Worm (Caenorhabditis elegans) whole organism, mixed stage, embryonic: Measurements from ENCODE around the gene F31B12.3.
A peak's percentile ranks its signal among the peaks of the same experiment; 100 is the strongest.

Source experiments
- M03D4.4 ChIP-seq: sonication (generic microtip); optimal IDR thresholded peaks from 2 replicates; lab custom pipeline; 2017; ENCODE audit warnings: mild to moderate bottlenecking, missing genetic modification characterization, missing compliant biosample characterization
- bed-3 ChIP-seq: fragments of 200-800 bp; sonication (Bioruptor generic); optimal IDR thresholded peaks from 3 replicates; lab custom pipeline; 2018; ENCODE audit warnings: mild to moderate bottlenecking, missing genetic modification characterization, moderate library complexity, missing compliant biosample characterization
- blmp-1 ChIP-seq: fragments of 150-350 bp; optimal IDR thresholded peaks from 2 replicates; lab custom pipeline; 2014; ENCODE audit warnings: missing biosample characterization, missing genetic modification characterization
- ceh-39 ChIP-seq: fragments of 150-350 bp; optimal IDR thresholded peaks from 2 replicates; lab custom pipeline; 2014; ENCODE audit warnings: missing biosample characterization, missing genetic modification characterization
- ceh-43 ChIP-seq: fragments of 200-800 bp; sonication (Bioruptor generic); optimal IDR thresholded peaks from 2 replicates; lab custom pipeline; 2018; ENCODE audit warnings: mild to moderate bottlenecking, missing genetic modification characterization, moderate library complexity, missing compliant biosample characterization
- ceh-83 ChIP-seq: fragments of 200-800 bp; sonication (Bioruptor generic); optimal IDR thresholded peaks from 2 replicates; lab custom pipeline; 2018; ENCODE audit warnings: mild to moderate bottlenecking, missing genetic modification characterization, missing compliant biosample characterization
- ces-1 ChIP-seq: fragments of 150-350 bp; optimal IDR thresholded peaks from 2 replicates; lab custom pipeline; 2014; ENCODE audit warnings: missing biosample characterization, missing genetic modification reagents, missing genetic modification characterization
- cnd-1 ChIP-seq: fragments of 200-800 bp; sonication (Bioruptor generic); optimal IDR thresholded peaks from 2 replicates; lab custom pipeline; 2018; ENCODE audit warnings: mild to moderate bottlenecking, missing genetic modification characterization, missing compliant biosample characterization
- drap-1 ChIP-seq: fragments of 200-800 bp; sonication (Bioruptor generic); optimal IDR thresholded peaks from 3 replicates; lab custom pipeline; 2018; ENCODE audit warnings: mild to moderate bottlenecking, missing genetic modification characterization, missing compliant biosample characterization
- elt-1 ChIP-seq: sonication (generic microtip); optimal IDR thresholded peaks from 2 replicates; lab custom pipeline; 2017; ENCODE audit warnings: missing genetic modification characterization, mild to moderate bottlenecking, missing compliant biosample characterization, antibody characterized with exemption, moderate library complexity, borderline replicate concordance; ENCODE audit not compliant: insufficient read depth
- elt-3 ChIP-seq: fragments of 150-350 bp; optimal IDR thresholded peaks from 2 replicates; lab custom pipeline; 2014; ENCODE audit warnings: missing biosample characterization, missing genetic modification characterization
- flh-1 ChIP-seq: fragments of 200-800 bp; sonication (Bioruptor generic); optimal IDR thresholded peaks from 2 replicates; lab custom pipeline; 2018; ENCODE audit warnings: mild to moderate bottlenecking, missing genetic modification characterization, moderate library complexity, missing compliant biosample characterization
- ham-2 ChIP-seq: fragments of 200-800 bp; sonication (Bioruptor generic); optimal IDR thresholded peaks from 2 replicates; lab custom pipeline; 2018; ENCODE audit warnings: mild to moderate bottlenecking, missing genetic modification characterization, missing compliant biosample characterization
- hlh-1 ChIP-seq: fragments of 150-350 bp; optimal IDR thresholded peaks from 2 replicates; lab custom pipeline; 2014; ENCODE audit warnings: missing biosample characterization, missing genetic modification reagents, missing genetic modification characterization
- lin-13 ChIP-seq: fragments of 150-350 bp; optimal IDR thresholded peaks from 2 replicates; lab custom pipeline; 2014; ENCODE audit warnings: missing biosample characterization, missing genetic modification characterization
- lin-32 ChIP-seq: fragments of 200-800 bp; sonication (Bioruptor generic); optimal IDR thresholded peaks from 2 replicates; lab custom pipeline; 2018; ENCODE audit warnings: mild to moderate bottlenecking, missing genetic modification characterization, missing compliant biosample characterization
- mab-5 ChIP-seq: fragments of 150-350 bp; optimal IDR thresholded peaks from 2 replicates; lab custom pipeline; 2014; ENCODE audit warnings: missing biosample characterization, missing genetic modification characterization
- mep-1 ChIP-seq: fragments of 150-350 bp; optimal IDR thresholded peaks from 2 replicates; lab custom pipeline; 2017; ENCODE audit warnings: missing biosample characterization, missing genetic modification reagents, missing genetic modification characterization, inconsistent platforms
- mls-2 ChIP-seq: sonication (generic microtip); optimal IDR thresholded peaks from 2 replicates; lab custom pipeline; 2016; ENCODE audit warnings: mild to moderate bottlenecking, missing genetic modification characterization, moderate library complexity, missing compliant biosample characterization
- nhr-12 ChIP-seq: fragments of 150-350 bp; optimal IDR thresholded peaks from 2 replicates; lab custom pipeline; 2014; ENCODE audit warnings: missing biosample characterization, missing genetic modification characterization
- nhr-2 ChIP-seq: fragments of 150-350 bp; optimal IDR thresholded peaks from 2 replicates; lab custom pipeline; 2014; ENCODE audit warnings: missing biosample characterization, missing genetic modification characterization
- nhr-237 ChIP-seq: fragments of 150-350 bp; optimal IDR thresholded peaks from 2 replicates; lab custom pipeline; 2014; ENCODE audit warnings: missing biosample characterization, missing genetic modification characterization
- nhr-28 ChIP-seq: fragments of 150-350 bp; optimal IDR thresholded peaks from 2 replicates; lab custom pipeline; 2014; ENCODE audit warnings: missing biosample characterization, missing genetic modification characterization
- nhr-76 ChIP-seq: sonication (generic microtip); optimal IDR thresholded peaks from 2 replicates; lab custom pipeline; 2017; ENCODE audit warnings: missing biosample characterization, missing genetic modification characterization
- pha-4 ChIP-seq: fragments of 150-350 bp; optimal IDR thresholded peaks from 2 replicates; lab custom pipeline; 2018; ENCODE audit warnings: missing biosample characterization, missing genetic modification reagents, missing genetic modification characterization
- sem-2 ChIP-seq: fragments of 200-800 bp; sonication (Bioruptor generic); optimal IDR thresholded peaks from 2 replicates; lab custom pipeline; 2018; ENCODE audit warnings: mild to moderate bottlenecking, missing genetic modification characterization, missing compliant biosample characterization
- snpc-4 ChIP-seq: fragments of 150-350 bp; optimal IDR thresholded peaks from 2 replicates; lab custom pipeline; 2014; ENCODE audit warnings: missing biosample characterization, missing genetic modification characterization
- sptf-1 ChIP-seq: sonication (generic microtip); optimal IDR thresholded peaks from 2 replicates; lab custom pipeline; 2017; ENCODE audit warnings: mild to moderate bottlenecking, missing genetic modification characterization, moderate library complexity, missing compliant biosample characterization
- tbx-8 ChIP-seq: fragments of 200-800 bp; sonication (Bioruptor generic); optimal IDR thresholded peaks from 2 replicates; lab custom pipeline; 2018; ENCODE audit warnings: mild to moderate bottlenecking, missing genetic modification characterization, moderate library complexity, missing compliant biosample characterization
- unc-120 ChIP-seq: sonication (generic microtip); optimal IDR thresholded peaks from 2 replicates; lab custom pipeline; 2017; ENCODE audit warnings: missing genetic modification characterization, missing compliant biosample characterization; ENCODE audit not compliant: poor library complexity, severe bottlenecking
- unc-39 ChIP-seq: fragments of 150-350 bp; optimal IDR thresholded peaks from 2 replicates; lab custom pipeline; 2014; ENCODE audit warnings: missing biosample characterization, missing genetic modification characterization
- unc-62 ChIP-seq: fragments of 150-350 bp; optimal IDR thresholded peaks from 2 replicates; lab custom pipeline; 2014; ENCODE audit warnings: missing biosample characterization, missing genetic modification reagents, missing genetic modification characterization
- zip-8 ChIP-seq: fragments of 150-350 bp; optimal IDR thresholded peaks from 2 replicates; lab custom pipeline; 2014; ENCODE audit warnings: missing biosample characterization, missing genetic modification characterization
- ztf-11 ChIP-seq: fragments of 150-350 bp; optimal IDR thresholded peaks from 2 replicates; lab custom pipeline; 2014; ENCODE audit warnings: missing biosample characterization, missing genetic modification characterization

Gene F31B12.3

DNA sequence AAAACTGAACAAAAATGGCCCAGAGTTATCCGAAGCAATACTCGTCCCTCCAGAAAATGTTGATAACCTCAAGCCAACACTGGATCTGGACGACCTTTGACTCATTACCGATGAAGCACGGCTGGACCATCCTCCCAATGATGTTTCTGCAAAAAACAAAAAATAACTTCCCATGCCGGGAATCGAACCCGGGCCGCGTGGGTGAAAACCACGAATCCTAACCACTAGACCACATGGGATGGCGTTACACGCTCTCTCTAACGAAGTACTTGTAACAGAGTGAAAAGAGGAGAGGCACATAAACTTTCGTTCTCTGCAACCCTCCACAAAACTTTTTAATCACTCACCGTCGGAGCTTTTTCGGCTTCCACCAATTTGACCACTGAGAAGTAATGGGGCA is 749 bp upstream of the F31B12.3 start:
- TF ChIP-seq mls-2 (tag; lab: Kevin White, UChicago) = peak; percentile 70
- TF ChIP-seq unc-39 (tag; lab: Kevin White, UChicago) = no peak
- no peak for TF ChIP-seq mep-1
- no peak for TF ChIP-seq ztf-11 (tag; lab: Kevin White, UChicago)
- no peak for TF ChIP-seq elt-3 (tag; lab: Kevin White, UChicago)
- TF ChIP-seq ces-1 (GFP tag; lab: Kevin White, UChicago) = no peak
- peak; percentile 25 for TF ChIP-seq bed-3 (GFP tag; lab: Kevin White, UChicago)
- TF ChIP-seq ceh-83 = peak; percentile 75
- no peak for TF ChIP-seq lin-13 (tag; lab: Kevin White, UChicago)
- TF ChIP-seq drap-1 (GFP tag; lab: Kevin White, UChicago) = peak; percentile 67
- peak; percentile 38 for TF ChIP-seq sem-2
- TF ChIP-seq nhr-76 (tag; lab: Kevin White, UChicago) = no peak
- no peak for TF ChIP-seq blmp-1
- no peak for TF ChIP-seq unc-62
- TF ChIP-seq ham-2 (GFP tag; lab: Kevin White, UChicago) = peak; percentile 28
- TF ChIP-seq mab-5 (tag; lab: Kevin White, UChicago) = no peak
- TF ChIP-seq cnd-1 (tag; lab: Kevin White, UChicago) = peak; percentile 64
- no peak for TF ChIP-seq nhr-12 (tag; lab: Kevin White, UChicago)
- peak; percentile 71 for TF ChIP-seq M03D4.4 (tag; lab: Kevin White, UChicago)
- TF ChIP-seq nhr-2 (tag; lab: Kevin White, UChicago) = no peak
- TF ChIP-seq pha-4 (tag; lab: Kevin White, UChicago) = no peak
- TF ChIP-seq tbx-8 (GFP tag; lab: Kevin White, UChicago) = no peak
- no peak for TF ChIP-seq nhr-28 (tag; lab: Kevin White, UChicago)
- peak; percentile 77 for TF ChIP-seq sptf-1 (tag; lab: Kevin White, UChicago)
- no peak for TF ChIP-seq elt-1 (tag; lab: Kevin White, UChicago)
- TF ChIP-seq hlh-1 (tag; lab: Kevin White, UChicago) = peak; percentile 22
- no peak for TF ChIP-seq lin-32 (GFP tag; lab: Kevin White, UChicago)
- no peak for TF ChIP-seq ceh-43 (GFP tag; lab: Kevin White, UChicago)
- TF ChIP-seq unc-120 = peak; percentile 40
- TF ChIP-seq, all 35 proteins: peak for 11

DNA sequence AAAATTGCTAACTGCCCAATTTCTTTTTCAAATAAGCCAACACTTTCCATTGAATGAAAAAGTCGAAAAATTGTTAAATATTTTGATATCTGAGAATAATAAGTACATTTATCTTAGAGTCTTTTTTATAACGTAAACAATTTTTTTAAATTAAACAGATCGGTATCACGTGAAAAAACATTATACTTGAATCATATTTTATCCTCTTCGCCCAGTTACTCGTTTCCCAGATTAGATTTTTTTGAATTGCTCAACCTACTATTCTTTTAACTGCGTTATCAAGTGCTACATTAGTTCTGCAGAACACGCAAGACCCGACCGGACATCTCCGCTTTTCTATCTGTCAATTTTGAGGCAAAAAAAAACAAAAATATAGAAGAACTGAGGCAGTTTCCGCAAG is 16.0 kb downstream of the F31B12.3 start, which contains the start of gene F31B12.4:
TSS of gene F31B12.4 (plus strand) at position 301 of the 400 bp plus-strand sequence.
- TF ChIP-seq nhr-237 (tag; lab: Kevin White, UChicago) = no peak
- no peak for TF ChIP-seq blmp-1
- no peak for TF ChIP-seq sem-2
- no peak for TF ChIP-seq mep-1
- TF ChIP-seq nhr-12 (tag; lab: Kevin White, UChicago) = no peak
- TF ChIP-seq cnd-1 (tag; lab: Kevin White, UChicago) = no peak
- TF ChIP-seq zip-8 = no peak
- no peak for TF ChIP-seq tbx-8 (GFP tag; lab: Kevin White, UChicago)
- no peak for TF ChIP-seq ceh-39 (tag; lab: Kevin White, UChicago)
- no peak for TF ChIP-seq hlh-1 (tag; lab: Kevin White, UChicago)
- no peak for TF ChIP-seq unc-120
- no peak for TF ChIP-seq nhr-2 (tag; lab: Kevin White, UChicago)
- TF ChIP-seq snpc-4 (tag; lab: Kevin White, UChicago) = no peak

DNA sequence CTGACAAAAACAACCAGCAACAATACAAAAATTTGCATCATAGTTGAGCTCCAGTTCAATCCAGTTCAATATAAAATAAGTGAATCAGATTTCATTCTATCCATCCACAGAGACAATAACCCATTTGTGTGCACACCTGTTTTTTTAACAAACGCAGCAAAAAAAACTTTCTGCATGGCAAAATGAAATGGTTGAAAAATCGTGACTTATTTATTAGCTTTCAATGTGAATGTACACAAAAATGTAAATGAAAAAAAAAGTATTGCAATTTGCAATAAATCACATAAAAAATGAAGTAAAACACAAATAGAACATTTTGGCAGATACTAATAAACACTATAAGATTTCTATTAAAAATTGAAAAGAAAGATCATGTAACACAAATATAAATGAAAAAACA is 25.8 kb downstream of the F31B12.3 start, which contains the start of gene T05A10.6:
TSS of gene T05A10.6 (minus strand) at position 101 of the 400 bp plus-strand sequence.
- TF ChIP-seq unc-39 (tag; lab: Kevin White, UChicago) (no peak), nhr-12 (tag; lab: Kevin White, UChicago) (no peak), sptf-1 (tag; lab: Kevin White, UChicago) (no peak), mls-2 (tag; lab: Kevin White, UChicago) (no peak), elt-1 (tag; lab: Kevin White, UChicago) (no peak), lin-32 (GFP tag; lab: Kevin White, UChicago) (no peak), ceh-39 (tag; lab: Kevin White, UChicago) (no peak), nhr-76 (tag; lab: Kevin White, UChicago) (no peak), unc-62 (no peak), hlh-1 (tag; lab: Kevin White, UChicago) (no peak), mep-1 (no peak), zip-8 (no peak), lin-13 (tag; lab: Kevin White, UChicago) (no peak), flh-1 (GFP tag; lab: Kevin White, UChicago) (no peak), bed-3 (GFP tag; lab: Kevin White, UChicago) (no peak), M03D4.4 (tag; lab: Kevin White, UChicago) (no peak)
